Fruit fly (Drosophila melanogaster): Measurements from ENCODE around the gene CG3402.

The CG3402 gene

dm6 chr3L:699368-700150 is 46.9 kb upstream of the CG3402 start (continued):
- TF ChIP-seq trh (GFP tag; optimal IDR thresholded peaks at IDR 0.05), result no peak
- no peak for TF ChIP-seq CG3163 (GFP tag; optimal IDR thresholded peaks at IDR 0.05)
- TF ChIP-seq ind (GFP tag; optimal IDR thresholded peaks at IDR 0.05), result peak; percentile 5
- no peak for TF ChIP-seq BEAF-32 (GFP tag; optimal IDR thresholded peaks at IDR 0.05)
- TF ChIP-seq D19A (tag; optimal IDR thresholded peaks at IDR 0.05), result peak; percentile 55
- TF ChIP-seq Elba2 (GFP tag; optimal IDR thresholded peaks at IDR 0.05), result no peak
- no peak for TF ChIP-seq prd (optimal IDR thresholded peaks at IDR 0.05)
- 0 out of 3 replicates have a peak, but pooled peaks have one; percentile 34 for TF ChIP-seq prd (GFP tag; IDR thresholded peaks at IDR 0.05)
- TF ChIP-seq Blimp-1 (GFP tag; optimal IDR thresholded peaks at IDR 0.05), result no peak
- TF ChIP-seq CG12769 (tag; optimal IDR thresholded peaks at IDR 0.05), result peak; percentile 80
- peak; percentile 51 for TF ChIP-seq CG9727 (GFP tag; optimal IDR thresholded peaks at IDR 0.05)
- no peak for TF ChIP-seq CG10654 (GFP tag; optimal IDR thresholded peaks at IDR 0.05)
- no peak for TF ChIP-seq ewg (GFP tag; optimal IDR thresholded peaks at IDR 0.05)
- TF ChIP-seq Xrp1 (GFP tag; IDR thresholded peaks at IDR 0.05), result no peak
- peak; percentile 65; the same call in 2 of the 4 replicates for TF ChIP-seq chinmo (GFP tag; IDR thresholded peaks at IDR 0.05; ENCODE audit: partially characterized antibody)
- TF ChIP-seq dm (GFP tag; optimal IDR thresholded peaks at IDR 0.05), result no peak
- TF ChIP-seq D19B (GFP tag; optimal IDR thresholded peaks at IDR 0.05), result peak; percentile 1
- TF ChIP-seq Hsf (GFP tag; optimal IDR thresholded peaks at IDR 0.05), result peak; percentile 55
- no peak for TF ChIP-seq br (optimal IDR thresholded peaks at IDR 0.05)
- TF ChIP-seq CG15601 (tag; optimal IDR thresholded peaks at IDR 0.05), result peak; percentile 25
- no peak for TF ChIP-seq YL-1 (GFP tag; optimal IDR thresholded peaks at IDR 0.05)
- peak; percentile 51 for TF ChIP-seq chn (GFP tag; optimal IDR thresholded peaks at IDR 0.05)
- no peak for TF ChIP-seq bigmax (GFP tag; optimal IDR thresholded peaks at IDR 0.05)
- TF ChIP-seq CG11504 (tag; optimal IDR thresholded peaks at IDR 0.05), result peak; percentile 47
- TF ChIP-seq CG3726 (GFP tag; IDR thresholded peaks at IDR 0.05), result no peak
- no peak for TF ChIP-seq Gug (GFP tag; IDR thresholded peaks at IDR 0.05)
- TF ChIP-seq unpg (GFP tag; optimal IDR thresholded peaks at IDR 0.05), result peak; percentile 38
- no peak for TF ChIP-seq Mrtf (GFP tag; IDR thresholded peaks at IDR 0.05)
- no peak for TF ChIP-seq CG7357 (GFP tag; IDR thresholded peaks at IDR 0.05)
- TF ChIP-seq Aef1 (GFP tag; IDR thresholded peaks at IDR 0.05), result no peak
- TF ChIP-seq Hmx (GFP tag; optimal IDR thresholded peaks at IDR 0.05), result peak; percentile 47
- TF ChIP-seq B-H2 (GFP tag; optimal IDR thresholded peaks at IDR 0.05), result no peak
- no peak for TF ChIP-seq dmrt99B (tag; optimal IDR thresholded peaks at IDR 0.05)
- peak; percentile 81 for TF ChIP-seq Med (GFP tag)
- TF ChIP-seq bsh (GFP tag; optimal IDR thresholded peaks at IDR 0.05), result peak; percentile 30 to 47
- no peak for TF ChIP-seq C15 (GFP tag; IDR thresholded peaks at IDR 0.05)
- no peak for TF ChIP-seq Nf-YA (GFP tag; IDR thresholded peaks at IDR 0.05)
- TF ChIP-seq Camta (GFP tag; optimal IDR thresholded peaks at IDR 0.05), result peak; percentile 8
- no peak for TF ChIP-seq CG2889 (GFP tag; IDR thresholded peaks at IDR 0.05)
- peak; percentile 61; the same call in 2 of the 3 replicates for TF ChIP-seq ci (GFP tag; IDR thresholded peaks at IDR 0.05)
- peak; percentile 24 for TF ChIP-seq CG4328 (GFP tag; optimal IDR thresholded peaks at IDR 0.05)
- no peak for TF ChIP-seq hth (optimal IDR thresholded peaks at IDR 0.05)
- no peak for TF ChIP-seq Rx (GFP tag; IDR thresholded peaks at IDR 0.05)
- TF ChIP-seq CG1603 (tag; optimal IDR thresholded peaks at IDR 0.05), result peak; percentile 22
- peak; percentile 100 for TF ChIP-seq CG8290 (GFP tag; optimal IDR thresholded peaks at IDR 0.05)
- TF ChIP-seq CG8290 (tag; optimal IDR thresholded peaks at IDR 0.05), result peak; percentile 69 to 88
- TF ChIP-seq Atf6 (GFP tag; IDR thresholded peaks at IDR 0.05), result no peak
- no peak for TF ChIP-seq al (GFP tag; IDR thresholded peaks at IDR 0.05)
- TF ChIP-seq Dll (GFP tag; IDR thresholded peaks at IDR 0.05; ENCODE audit: partially characterized antibody), result peak; percentile 14; the same call in 1 of the 4 replicates
- TF ChIP-seq toy (GFP tag; IDR thresholded peaks at IDR 0.05), result no peak
- TF ChIP-seq bowl (GFP tag; IDR thresholded peaks at IDR 0.05), result no peak

All from whole organism, embryonic.